Worm (Caenorhabditis elegans) whole organism, L4 larva: ENCODE results near the gene F57F4.1.

Source experiments
- fkh-10 ChIP-seq: fragments of 150-350 bp; optimal IDR thresholded peaks from 2 replicates; lab custom pipeline; 2014; ENCODE audit warnings: missing biosample characterization, missing genetic modification reagents, missing genetic modification characterization
- zfp-2 ChIP-seq: sonication (generic microtip); optimal IDR thresholded peaks from 2 replicates; lab custom pipeline; 2016; ENCODE audit warnings: mild to moderate bottlenecking, missing genetic modification characterization, missing compliant biosample characterization

DNA sequence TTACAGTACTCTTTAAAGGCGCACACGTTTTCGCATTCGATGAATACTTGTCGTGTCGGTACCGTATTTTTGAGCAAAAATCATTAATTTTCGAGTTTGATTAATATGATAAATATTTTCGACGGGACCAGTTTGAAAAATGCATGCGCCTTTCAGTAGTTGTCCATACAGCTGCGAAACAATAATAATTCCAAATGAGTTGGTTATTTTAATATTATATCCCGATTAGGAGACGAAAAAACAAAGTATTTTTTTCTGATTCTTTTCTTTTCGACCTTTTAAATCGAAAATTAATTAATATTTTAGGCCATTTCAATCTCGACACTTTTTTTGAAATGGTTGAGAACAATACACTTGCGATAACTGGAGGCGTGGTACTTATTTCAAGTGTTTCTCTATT lies 48.3 kb downstream of the F57F4.1 start, which contains the start of gene T05H4.4:
- no peak for TF ChIP-seq fkh-10 (GFP tag; lab: Kevin White, UChicago)
- TF ChIP-seq zfp-2 = no peak
